Worm (Caenorhabditis elegans) whole organism, L2 larva: ENCODE results near the gene pcn-1.

ENCODE experiments used
- C34F6.9 ChIP-seq: fragments of 150-350 bp; optimal IDR thresholded peaks from 2 replicates; lab custom pipeline; 2014; ENCODE audit warnings: missing biosample characterization, missing genetic modification characterization
- F13H6.1 ChIP-seq: sonication (generic microtip); optimal IDR thresholded peaks from 2 replicates; lab custom pipeline; 2016; ENCODE audit warnings: missing genetic modification characterization, missing compliant biosample characterization
- R02D3.7 ChIP-seq: fragments of 150-350 bp; optimal IDR thresholded peaks from 2 replicates; lab custom pipeline; 2014; ENCODE audit warnings: missing biosample characterization, missing genetic modification characterization
- Y55F3AM.14 ChIP-seq: fragments of 200-800 bp; sonication (Bioruptor generic); optimal IDR thresholded peaks from 2 replicates; lab custom pipeline; 2018; ENCODE audit warnings: mild to moderate bottlenecking, missing genetic modification characterization, missing compliant biosample characterization
- ZK546.5 ChIP-seq: sonication (generic microtip); optimal IDR thresholded peaks from 2 replicates; lab custom pipeline; 2017; ENCODE audit warnings: missing biosample characterization, missing genetic modification characterization
- alr-1 ChIP-seq: fragments of 150-350 bp; optimal IDR thresholded peaks from 2 replicates; lab custom pipeline; 2014; ENCODE audit warnings: missing biosample characterization, missing genetic modification characterization
- aly-2 ChIP-seq: fragments of 150-350 bp; optimal IDR thresholded peaks from 2 replicates; lab custom pipeline; 2014; ENCODE audit warnings: missing biosample characterization, missing genetic modification characterization
- ama-1 ChIP-seq: fragments of 150-350 bp; optimal IDR thresholded peaks from 2 replicates; lab custom pipeline; 2018; ENCODE audit warnings: inconsistent platforms
- blmp-1 ChIP-seq: sonication (generic microtip); optimal IDR thresholded peaks from 2 replicates; lab custom pipeline; 2017; ENCODE audit warnings: missing genetic modification characterization, mild to moderate bottlenecking, missing compliant biosample characterization, antibody characterized with exemption, moderate library complexity; ENCODE audit not compliant: insufficient read depth
- ceh-16 ChIP-seq: fragments of 150-350 bp; optimal IDR thresholded peaks from 2 replicates; lab custom pipeline; 2014; ENCODE audit warnings: missing biosample characterization, missing genetic modification characterization
- ceh-82 ChIP-seq: fragments of 150-350 bp; optimal IDR thresholded peaks from 2 replicates; lab custom pipeline; 2014; ENCODE audit warnings: missing biosample characterization, missing genetic modification characterization
- crh-2 ChIP-seq: sonication (generic microtip); optimal IDR thresholded peaks from 2 replicates; lab custom pipeline; 2017; ENCODE audit warnings: missing biosample characterization, missing genetic modification characterization
- dmd-4 ChIP-seq: sonication (generic microtip); optimal IDR thresholded peaks from 2 replicates; lab custom pipeline; 2017; ENCODE audit warnings: missing biosample characterization, missing genetic modification characterization
- egl-27 ChIP-seq: sonication (generic microtip); optimal IDR thresholded peaks from 3 replicates; lab custom pipeline; 2017; ENCODE audit warnings: missing biosample characterization, missing genetic modification reagents, missing genetic modification characterization
- elt-1 ChIP-seq: fragments of 150-350 bp; optimal IDR thresholded peaks from 2 replicates; lab custom pipeline; 2014; ENCODE audit warnings: missing biosample characterization, missing genetic modification characterization
- fos-1 ChIP-seq: fragments of 150-350 bp; optimal IDR thresholded peaks from 2 replicates; lab custom pipeline; 2014; ENCODE audit warnings: missing biosample characterization, missing genetic modification characterization
- gmeb-1 ChIP-seq: fragments of 150-350 bp; optimal IDR thresholded peaks from 2 replicates; lab custom pipeline; 2014; ENCODE audit warnings: missing biosample characterization, missing genetic modification characterization
- lin-11 ChIP-seq: fragments of 150-350 bp; sonication (generic microtip); optimal IDR thresholded peaks from 2 replicates; lab custom pipeline; 2014; ENCODE audit warnings: missing biosample characterization, missing genetic modification characterization, inconsistent platforms, mixed read lengths
- lin-13 ChIP-seq: fragments of 150-350 bp; optimal IDR thresholded peaks from 2 replicates; lab custom pipeline; 2014; ENCODE audit warnings: missing biosample characterization, missing genetic modification reagents, missing genetic modification characterization
- lin-39 ChIP-seq: fragments of 150-350 bp; optimal IDR thresholded peaks from 2 replicates; lab custom pipeline; 2014; ENCODE audit warnings: missing biosample characterization, missing genetic modification reagents, missing genetic modification characterization
- lsy-2 ChIP-seq, 2 experiments: fragments of 150-350 bp in 1 of 2; sonication (generic microtip) in 1 of 2; optimal IDR thresholded peaks; 2 replicates each; lab custom pipeline; 2014 to 2017; ENCODE audit warnings: missing biosample characterization in 2 of 2, missing genetic modification characterization in 2 of 2
- mab-5 ChIP-seq: fragments of 150-350 bp; optimal IDR thresholded peaks from 2 replicates; lab custom pipeline; 2014; ENCODE audit warnings: missing biosample characterization, missing genetic modification characterization
- mdl-1 ChIP-seq, 2 experiments: fragments of 150-350 bp in 1 of 2; sonication (generic microtip) in 1 of 2; optimal IDR thresholded peaks; 2 replicates each; lab custom pipeline; 2017; ENCODE audit warnings: missing biosample characterization in 2 of 2, missing genetic modification characterization in 2 of 2
- nhr-10 ChIP-seq: sonication (generic microtip); optimal IDR thresholded peaks from 2 replicates; lab custom pipeline; 2017; ENCODE audit warnings: missing biosample characterization, missing genetic modification characterization
- nhr-11 ChIP-seq: fragments of 150-350 bp; optimal IDR thresholded peaks from 2 replicates; lab custom pipeline; 2014; ENCODE audit warnings: missing biosample characterization, missing genetic modification characterization
- nhr-129 ChIP-seq: fragments of 150-350 bp; optimal IDR thresholded peaks from 2 replicates; lab custom pipeline; 2014; ENCODE audit warnings: missing biosample characterization, missing genetic modification characterization
- nhr-21 ChIP-seq: fragments of 150-350 bp; optimal IDR thresholded peaks from 2 replicates; lab custom pipeline; 2014; ENCODE audit warnings: missing biosample characterization, missing genetic modification characterization
- nhr-25 ChIP-seq: fragments of 150-350 bp; sonication (generic microtip); optimal IDR thresholded peaks from 3 replicates; lab custom pipeline; 2014; ENCODE audit warnings: missing biosample characterization, missing genetic modification characterization
- nhr-6 ChIP-seq: fragments of 150-350 bp; optimal IDR thresholded peaks from 2 replicates; lab custom pipeline; 2014; ENCODE audit warnings: missing biosample characterization, missing genetic modification characterization
- peb-1 ChIP-seq: fragments of 150-350 bp; optimal IDR thresholded peaks from 2 replicates; lab custom pipeline; 2014; ENCODE audit warnings: missing biosample characterization, missing genetic modification characterization
- sem-4 ChIP-seq: fragments of 150-350 bp; optimal IDR thresholded peaks from 2 replicates; lab custom pipeline; 2014; ENCODE audit warnings: missing biosample characterization, missing genetic modification reagents, missing genetic modification characterization
- skn-1 ChIP-seq: sonication (generic microtip); optimal IDR thresholded peaks from 2 replicates; lab custom pipeline; 2017; ENCODE audit warnings: missing biosample characterization, missing genetic modification characterization
- sma-3 ChIP-seq: sonication (generic microtip); optimal IDR thresholded peaks from 2 replicates; lab custom pipeline; 2016; ENCODE audit warnings: missing genetic modification reagents, missing genetic modification characterization, missing compliant biosample characterization
- sma-9 ChIP-seq, 2 experiments: fragments of 150-350 bp in 1 of 2; sonication (generic microtip) in 1 of 2; optimal IDR thresholded peaks; 2 replicates each; lab custom pipeline; 2014 to 2016; ENCODE audit warnings: missing genetic modification characterization in 2 of 2, mild to moderate bottlenecking in 1 of 2, missing biosample characterization in 1 of 2, missing compliant biosample characterization in 1 of 2, missing genetic modification reagents in 1 of 2, moderate library complexity in 1 of 2
- snpc-4 ChIP-seq: fragments of 150-350 bp; optimal IDR thresholded peaks from 2 replicates; lab custom pipeline; 2014; ENCODE audit warnings: missing biosample characterization, missing genetic modification characterization
- unc-55 ChIP-seq: fragments of 150-350 bp; sonication (generic microtip); optimal IDR thresholded peaks from 3 replicates; lab custom pipeline; 2014; ENCODE audit warnings: missing biosample characterization, missing genetic modification reagents, missing genetic modification characterization
- unc-62 ChIP-seq: fragments of 150-350 bp; optimal IDR thresholded peaks from 2 replicates; lab custom pipeline; 2014; ENCODE audit warnings: missing biosample characterization, missing genetic modification reagents, missing genetic modification characterization
- zag-1 ChIP-seq: fragments of 150-350 bp; optimal IDR thresholded peaks from 2 replicates; lab custom pipeline; 2014; ENCODE audit warnings: missing biosample characterization, missing genetic modification characterization
- ztf-1 ChIP-seq: fragments of 200-800 bp; sonication (Bioruptor generic); conservative IDR thresholded peaks from 2 replicates; pipeline ENCODE4 v1.3.6; 2022; ENCODE audit warnings: missing genetic modification characterization, missing compliant biosample characterization
- ztf-11 ChIP-seq: sonication (generic microtip); optimal IDR thresholded peaks from 2 replicates; lab custom pipeline; 2017; ENCODE audit warnings: missing biosample characterization, missing genetic modification characterization

Gene pcn-1

ce11 chrIV:4029288-4029687, 20.0 kb downstream of the pcn-1 start (continued):
- TF ChIP-seq nhr-6, result no peak
- TF ChIP-seq snpc-4 (tag; lab: Kevin White, UChicago), result no peak
- no peak for TF ChIP-seq ceh-16 (tag; lab: Kevin White, UChicago)
- TF ChIP-seq ama-1 (lab: Kevin White, UChicago), result peak; percentile 26
- no peak for TF ChIP-seq ztf-1 (GFP tag; lab: Robert Waterston, UW)
- no peak for TF ChIP-seq unc-62
- no peak for TF ChIP-seq aly-2 (tag; lab: Kevin White, UChicago)
- no peak for TF ChIP-seq sem-4 (tag; lab: Kevin White, UChicago)

DNA sequence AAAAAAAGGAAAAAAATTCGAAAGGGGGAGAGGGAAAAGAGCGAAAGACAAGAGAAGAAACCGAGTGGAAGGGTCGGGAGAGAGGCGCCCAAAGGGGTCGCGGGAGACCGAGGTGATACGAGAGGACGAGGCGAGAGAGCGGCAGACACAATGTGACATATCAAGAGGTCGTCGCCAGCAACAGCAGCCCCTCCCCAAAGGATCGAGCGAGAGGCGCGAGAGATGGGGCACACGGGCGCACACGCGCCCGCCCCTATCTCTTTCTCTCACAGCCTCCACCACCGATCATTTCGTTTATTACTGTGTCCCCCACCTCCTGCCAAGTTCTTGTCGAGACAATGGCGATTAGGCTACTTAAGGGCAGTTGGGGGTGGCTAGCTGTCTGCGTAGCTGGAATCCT, 21.1 kb downstream of the pcn-1 start:
- TF ChIP-seq nhr-129 (peak; percentile 82), mab-5 (tag; lab: Kevin White, UChicago) (peak; percentile 15), C34F6.9 (peak; percentile 14), zag-1 (tag; lab: Kevin White, UChicago) (peak; percentile 5), sma-9 (GFP tag; optimal IDR thresholded peaks at IDR 0.05; lab: Kevin White, UChicago) (peak; percentile 88), sma-9 (tag; optimal IDR thresholded peaks at IDR 0.05; lab: Kevin White, UChicago) (no peak), unc-55 (no peak), skn-1 (tag; lab: Kevin White, UChicago) (no peak), fos-1 (tag; lab: Kevin White, UChicago) (peak; percentile 79), ztf-11 (no peak), gmeb-1 (tag; lab: Kevin White, UChicago) (peak; percentile 25), lin-11 (no peak), nhr-25 (tag; lab: Kevin White, UChicago) (peak; percentile 54), nhr-11 (tag; lab: Kevin White, UChicago) (no peak), sem-4 (tag; lab: Kevin White, UChicago) (peak; percentile 32), lin-13 (GFP tag; lab: Kevin White, UChicago) (peak; percentile 4), nhr-6 (peak; percentile 24), ZK546.5 (tag; lab: Kevin White, UChicago) (no peak), alr-1 (tag; lab: Kevin White, UChicago) (no peak), mdl-1 (tag; optimal IDR thresholded peaks at IDR 0.05; lab: Kevin White, UChicago) (peak; percentile 70 to 72), egl-27 (tag; lab: Kevin White, UChicago) (no peak), aly-2 (tag; lab: Kevin White, UChicago) (no peak), ceh-16 (tag; lab: Kevin White, UChicago) (peak; percentile 92), crh-2 (tag; lab: Kevin White, UChicago) (peak; percentile 55), nhr-21 (tag; lab: Kevin White, UChicago) (peak; percentile 59), lsy-2 (tag; optimal IDR thresholded peaks at IDR 0.05; lab: Kevin White, UChicago) (peak; percentile 5 to 52), F13H6.1 (tag; lab: Kevin White, UChicago) (peak; percentile 91), lin-39 (no peak), ceh-82 (no peak), sma-3 (GFP tag; lab: Kevin White, UChicago) (peak; percentile 69), peb-1 (tag; lab: Kevin White, UChicago) (no peak), Y55F3AM.14 (peak; percentile 70), blmp-1 (tag; lab: Kevin White, UChicago) (peak; percentile 52), nhr-10 (tag; lab: Kevin White, UChicago) (no peak), elt-1 (peak; percentile 11)
- TF ChIP-seq, all 48 proteins: peak for 21

DNA sequence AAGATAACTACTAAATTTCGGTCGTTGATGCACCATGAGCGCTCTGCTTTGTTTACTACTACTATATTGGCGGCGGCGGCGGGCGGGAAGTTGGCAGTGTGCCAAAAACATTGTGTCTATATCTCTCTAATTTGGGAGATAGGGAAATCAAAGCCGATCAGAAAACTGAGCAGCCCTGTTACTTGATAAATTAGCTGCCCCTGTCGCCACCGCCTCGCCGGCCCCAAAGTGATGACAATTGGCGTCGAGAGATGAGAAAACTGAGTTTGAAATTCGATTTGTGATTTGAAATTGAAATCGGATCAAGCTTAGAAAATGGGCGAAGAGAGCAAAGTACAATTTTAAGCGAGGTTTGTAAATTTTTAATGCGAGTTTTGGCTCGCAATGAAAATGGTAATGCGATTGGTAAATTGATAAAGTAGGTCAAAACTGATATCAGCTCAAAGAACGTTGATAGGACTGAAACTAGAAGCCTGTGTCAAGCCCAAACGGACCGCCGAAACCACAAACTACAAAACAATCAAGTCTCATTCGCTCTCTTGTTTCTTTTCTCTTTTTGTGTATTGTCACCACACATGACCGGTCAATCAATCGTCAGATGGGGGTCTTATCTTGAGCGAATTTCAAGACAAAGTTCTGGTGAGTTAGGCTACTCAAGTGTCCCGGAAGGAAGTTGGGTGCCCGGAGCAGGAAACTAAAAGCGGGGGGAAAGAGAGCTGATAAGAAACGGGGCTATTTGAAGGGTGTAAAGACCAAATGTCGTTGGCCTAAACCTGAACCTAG, 22.0 kb downstream of the pcn-1 start:
- TF ChIP-seq fos-1 (tag; lab: Kevin White, UChicago) (peak; percentile 17), mdl-1 (tag; optimal IDR thresholded peaks at IDR 0.05; lab: Kevin White, UChicago) (no peak), sma-9 (GFP tag; optimal IDR thresholded peaks at IDR 0.05; lab: Kevin White, UChicago) (peak; percentile 28), sma-9 (tag; optimal IDR thresholded peaks at IDR 0.05; lab: Kevin White, UChicago) (no peak), nhr-11 (tag; lab: Kevin White, UChicago) (no peak), F13H6.1 (tag; lab: Kevin White, UChicago) (peak; percentile 20), ama-1 (lab: Kevin White, UChicago) (no peak), unc-62 (no peak), R02D3.7 (no peak), dmd-4 (no peak)
